Fruit fly (Drosophila melanogaster) S2 (cell line): Measurements from ENCODE around the gene CG10993.

Experiments used
- CG8478 ChIP-seq: fragments of >200 bp; optimal IDR thresholded peaks from 2 replicates; lab custom pipeline; 2018
- CTCF ChIP-seq, 2 experiments: fragments of >200 bp; optimal IDR thresholded peaks; 2 replicates each; lab custom pipeline; 2018

- no peak for TF ChIP-seq CG8478 (lab: Kevin White, UChicago)
- TF ChIP-seq CTCF (optimal IDR thresholded peaks at IDR 0.05; lab: Kevin White, UChicago), result no peak
Measured at dm6 chrX:13840075-13840474, 49.2 kb upstream of the CG10993 start.
